Worm (Caenorhabditis elegans) whole organism, L4/young adult: ENCODE results near the gene K10D11.7.

ENCODE experiments used
- W03F9.2 ChIP-seq: fragments of 150-350 bp; optimal IDR thresholded peaks from 2 replicates; lab custom pipeline; 2014; ENCODE audit warnings: missing biosample characterization, missing genetic modification characterization
- dao-5 ChIP-seq: sonication (generic microtip); optimal IDR thresholded peaks from 2 replicates; lab custom pipeline; 2016; ENCODE audit warnings: missing genotype, missing genetic modification characterization, moderate library complexity, missing compliant biosample characterization
- him-1 ChIP-seq: sonication (generic microtip); optimal IDR thresholded peaks from 2 replicates; lab custom pipeline; 2016; ENCODE audit warnings: missing genotype, missing genetic modification reagents, missing genetic modification characterization, missing compliant biosample characterization

K10D11.7 gene

DNA sequence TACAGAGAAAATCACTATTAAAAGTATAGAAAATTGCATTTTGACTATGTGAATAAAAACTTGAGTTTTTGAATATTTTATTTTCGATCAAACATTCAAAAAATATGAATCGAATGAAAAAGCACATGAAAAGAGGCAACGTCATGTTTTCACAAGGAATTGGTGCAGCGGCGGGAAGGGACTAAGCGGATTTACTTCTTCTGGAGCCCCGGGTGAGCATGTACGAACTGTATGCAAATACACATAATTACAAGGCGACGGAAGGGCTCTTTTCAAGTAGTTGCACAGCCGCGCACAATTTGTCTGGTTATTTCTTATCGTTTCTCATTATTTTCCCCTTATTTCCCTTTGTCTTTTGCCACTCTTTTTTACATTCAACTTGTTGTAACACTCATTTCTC, at the start of gene K10D11.7:
TSS of gene K10D11.7 (minus strand) at position 101 of the 400 bp plus-strand sequence.
- TF ChIP-seq him-1 (tag; lab: Kevin White, UChicago) (no peak), dao-5 (no peak), W03F9.2 (tag; lab: Kevin White, UChicago) (no peak)

DNA sequence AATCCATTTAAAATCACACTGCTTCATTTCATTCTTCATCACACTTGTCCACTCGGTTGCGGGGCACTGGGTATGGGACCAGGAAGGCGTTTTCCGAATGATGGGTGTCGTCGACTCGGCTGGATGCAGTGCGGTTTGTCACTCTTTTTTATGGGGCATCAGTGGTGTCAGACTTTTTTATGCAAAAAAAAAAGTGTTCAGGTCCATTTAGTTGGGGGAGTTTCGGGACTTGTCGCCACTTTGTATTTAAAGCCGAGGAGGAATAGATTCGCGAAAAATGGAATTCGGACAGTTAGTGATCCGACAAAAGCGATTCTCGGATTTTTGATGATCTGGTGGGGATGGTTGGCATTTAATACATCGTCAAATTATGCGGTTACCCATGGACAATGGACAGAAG, 49.2 kb upstream of the K10D11.7 start:
- TF ChIP-seq dao-5 (no peak), W03F9.2 (tag; lab: Kevin White, UChicago) (no peak), him-1 (tag; lab: Kevin White, UChicago) (no peak)

DNA sequence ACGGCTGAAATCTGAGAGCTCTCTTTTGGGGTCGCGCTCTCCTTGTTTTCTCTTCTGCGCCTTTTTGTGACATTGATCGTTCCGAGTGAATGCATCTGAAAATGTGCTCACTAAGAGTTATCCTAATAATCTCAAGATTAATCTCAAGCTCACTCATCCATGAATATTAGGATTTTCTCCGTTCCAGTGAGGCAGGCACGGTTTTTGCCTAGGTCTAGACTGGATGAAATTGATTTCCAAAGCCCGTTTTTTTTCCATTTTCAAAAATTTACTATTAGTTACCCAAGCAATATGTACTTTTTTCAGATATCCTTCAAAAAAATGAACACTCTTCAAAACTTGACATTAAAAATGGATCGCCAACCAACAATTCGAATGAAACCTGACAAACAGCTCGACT, 46.3 kb upstream of the K10D11.7 start, which contains the start of gene amt-2:
TSS of gene amt-2 (plus strand) at position 301 of the 400 bp plus-strand sequence.
- TF ChIP-seq him-1 (tag; lab: Kevin White, UChicago) = no peak
- TF ChIP-seq W03F9.2 (tag; lab: Kevin White, UChicago) = no peak
- TF ChIP-seq dao-5 = no peak

DNA sequence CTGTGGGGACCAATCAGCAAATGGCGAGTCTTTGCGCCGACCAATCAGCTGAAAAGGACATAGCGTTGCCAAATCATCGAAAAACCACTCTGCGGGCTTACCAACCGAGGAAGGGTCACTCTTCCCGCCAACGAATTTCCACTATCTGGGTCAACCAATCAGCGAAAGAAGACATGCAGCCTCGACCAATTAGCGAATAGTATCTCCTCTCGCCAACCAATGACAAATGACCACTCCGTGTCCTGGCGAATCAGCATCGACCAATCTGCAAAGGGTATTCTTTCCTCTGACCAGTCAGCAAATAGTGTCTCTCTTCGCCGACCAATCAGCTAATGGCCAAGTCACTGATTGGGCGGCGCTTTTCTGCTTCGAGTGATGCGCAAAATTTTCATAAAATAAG, 45.7 kb upstream of the K10D11.7 start:
- no peak for TF ChIP-seq dao-5
- no peak for TF ChIP-seq him-1 (tag; lab: Kevin White, UChicago)
- no peak for TF ChIP-seq W03F9.2 (tag; lab: Kevin White, UChicago)

DNA sequence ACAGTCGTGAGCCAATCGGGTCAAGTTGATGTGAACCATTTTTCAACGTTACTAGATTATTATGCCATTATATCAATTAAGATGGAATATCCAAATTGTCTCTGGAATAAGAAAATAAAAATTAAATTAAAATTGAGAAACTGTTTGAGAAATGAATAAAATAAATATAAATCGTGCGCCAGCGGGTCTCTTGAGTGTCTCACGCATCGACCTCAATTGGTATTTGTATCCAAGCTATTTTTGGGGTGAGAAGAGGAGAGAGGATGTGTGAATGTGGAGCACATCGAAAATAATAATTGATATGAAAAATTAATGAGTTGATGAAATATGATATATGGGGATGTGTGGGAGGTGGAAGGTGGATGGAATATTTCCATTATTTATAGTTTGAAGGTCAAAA, 43.1 kb upstream of the K10D11.7 start, which contains the start of gene F49E11.2:
TSS of gene F49E11.2 (minus strand) at position 101 of the 400 bp plus-strand sequence.
- TF ChIP-seq him-1 (tag; lab: Kevin White, UChicago) (no peak), W03F9.2 (tag; lab: Kevin White, UChicago) (no peak), dao-5 (no peak)

DNA sequence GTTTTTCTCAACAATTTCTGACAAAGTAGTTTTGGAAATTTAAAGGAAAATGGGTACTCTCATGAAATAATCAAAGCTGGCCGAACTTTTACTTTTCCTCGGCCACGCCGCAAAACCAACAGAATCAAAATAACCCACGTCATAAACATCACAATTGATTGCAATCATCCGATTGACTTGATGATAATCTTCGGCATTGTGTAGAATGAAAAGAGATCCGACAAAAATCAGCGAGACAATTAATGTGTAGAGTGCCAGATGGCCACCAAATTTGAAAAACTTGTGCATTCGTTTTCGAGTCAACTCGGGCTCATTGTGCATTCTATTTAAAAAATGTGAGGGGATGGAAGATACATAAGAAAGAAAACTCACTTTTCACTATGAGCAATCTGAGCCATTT, 41.0 kb upstream of the K10D11.7 start:
- no peak for TF ChIP-seq dao-5
- no peak for TF ChIP-seq him-1 (tag; lab: Kevin White, UChicago)
- TF ChIP-seq W03F9.2 (tag; lab: Kevin White, UChicago) = no peak

DNA sequence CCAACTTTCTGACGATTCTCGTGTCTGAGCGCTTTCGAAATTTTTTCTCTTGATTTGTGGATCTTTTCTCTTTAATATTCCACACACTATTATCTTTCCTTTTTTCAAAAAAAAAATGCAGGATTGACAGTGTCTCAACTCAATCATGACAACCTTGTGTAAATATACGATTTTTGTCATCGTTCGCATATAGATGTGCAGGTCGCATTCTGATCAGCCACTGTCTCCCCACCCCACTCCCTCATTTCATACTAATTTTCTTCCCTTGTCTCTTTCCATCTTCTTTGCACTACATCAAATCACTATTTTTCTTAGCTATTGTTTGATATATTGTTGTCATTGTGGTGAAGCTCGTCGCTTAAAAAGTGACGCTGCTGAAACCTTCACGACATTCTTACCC, 39.5 kb upstream of the K10D11.7 start:
- TF ChIP-seq him-1 (tag; lab: Kevin White, UChicago) (no peak), dao-5 (no peak), W03F9.2 (tag; lab: Kevin White, UChicago) (no peak)

DNA sequence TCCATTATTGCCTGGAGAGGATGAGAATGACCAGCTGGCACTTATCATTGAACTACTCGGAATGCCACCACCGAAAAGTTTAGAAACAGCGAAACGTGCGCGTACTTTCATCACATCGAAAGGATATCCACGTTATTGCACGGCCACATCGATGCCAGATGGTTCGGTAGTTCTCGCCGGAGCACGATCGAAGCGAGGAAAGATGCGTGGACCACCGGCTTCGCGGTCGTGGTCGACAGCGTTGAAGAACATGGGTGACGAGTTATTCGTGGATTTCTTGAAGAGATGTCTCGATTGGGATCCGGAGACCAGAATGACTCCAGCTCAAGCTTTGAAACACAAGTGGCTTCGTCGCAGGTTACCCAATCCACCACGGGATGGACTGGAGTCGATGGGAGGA, 37.7 kb upstream of the K10D11.7 start:
- TF ChIP-seq dao-5 = no peak
- no peak for TF ChIP-seq W03F9.2 (tag; lab: Kevin White, UChicago)
- TF ChIP-seq him-1 (tag; lab: Kevin White, UChicago) = no peak

DNA sequence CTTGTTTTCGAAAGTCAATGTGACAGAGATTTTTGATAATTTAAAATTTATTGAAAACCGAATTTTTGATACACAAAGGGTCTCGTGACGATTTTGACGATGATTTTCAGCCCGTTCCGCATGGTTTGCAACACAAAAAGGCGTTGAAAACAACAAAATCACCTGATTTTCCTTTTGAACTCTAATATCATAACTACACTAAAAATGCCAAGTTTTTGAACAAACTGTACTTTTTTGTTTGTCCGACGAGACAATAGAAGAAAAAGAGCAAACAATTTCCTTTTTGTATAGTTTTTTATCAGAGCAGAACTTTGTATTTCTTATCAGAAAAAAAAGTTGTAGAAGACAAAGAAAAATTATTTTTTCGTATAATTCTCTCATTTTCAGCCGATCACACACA, 36.4 kb upstream of the K10D11.7 start:
- TF ChIP-seq dao-5 = no peak
- no peak for TF ChIP-seq him-1 (tag; lab: Kevin White, UChicago)
- no peak for TF ChIP-seq W03F9.2 (tag; lab: Kevin White, UChicago)

DNA sequence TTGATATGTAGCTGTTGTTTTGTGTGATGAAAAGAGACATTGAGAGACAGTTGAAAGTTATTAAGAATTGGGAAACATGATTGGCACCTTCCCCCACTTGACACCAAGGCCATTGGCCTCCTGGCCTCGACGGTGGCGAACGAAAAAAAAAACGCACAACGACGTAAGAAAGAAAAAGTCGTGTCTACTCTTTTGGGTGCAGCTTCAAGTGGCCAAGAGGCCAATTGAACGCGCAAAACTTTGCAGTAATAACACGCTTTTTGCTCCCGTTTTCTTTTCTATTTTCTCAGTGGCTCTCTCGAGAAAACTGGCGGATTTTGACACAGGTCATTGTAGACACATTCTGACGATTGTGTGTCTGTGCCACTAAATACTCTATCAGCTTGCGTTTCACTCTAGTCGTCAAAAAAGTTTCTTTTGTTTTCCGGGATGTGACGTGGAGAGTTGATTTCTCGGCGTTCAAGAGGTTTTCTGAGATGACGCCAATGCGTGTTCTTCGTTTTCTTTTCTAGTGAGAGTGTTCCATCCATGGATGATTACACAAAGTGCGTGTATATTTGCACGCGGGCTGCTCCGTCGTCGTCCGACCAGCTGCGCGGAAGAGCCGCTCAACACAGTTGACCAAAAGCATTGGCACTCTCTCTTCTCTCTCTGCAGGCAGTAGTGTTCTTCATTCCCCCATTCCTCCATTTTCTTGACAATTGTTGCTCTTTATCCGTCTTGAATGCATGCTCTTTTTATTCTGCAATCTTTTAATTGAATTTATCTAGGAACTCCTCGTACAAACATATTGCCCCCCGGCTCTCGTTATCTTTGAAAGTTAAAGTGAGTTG, 34.9 kb upstream of the K10D11.7 start:
- TF ChIP-seq W03F9.2 (tag; lab: Kevin White, UChicago) (no peak), him-1 (tag; lab: Kevin White, UChicago) (no peak), dao-5 (no peak)

DNA sequence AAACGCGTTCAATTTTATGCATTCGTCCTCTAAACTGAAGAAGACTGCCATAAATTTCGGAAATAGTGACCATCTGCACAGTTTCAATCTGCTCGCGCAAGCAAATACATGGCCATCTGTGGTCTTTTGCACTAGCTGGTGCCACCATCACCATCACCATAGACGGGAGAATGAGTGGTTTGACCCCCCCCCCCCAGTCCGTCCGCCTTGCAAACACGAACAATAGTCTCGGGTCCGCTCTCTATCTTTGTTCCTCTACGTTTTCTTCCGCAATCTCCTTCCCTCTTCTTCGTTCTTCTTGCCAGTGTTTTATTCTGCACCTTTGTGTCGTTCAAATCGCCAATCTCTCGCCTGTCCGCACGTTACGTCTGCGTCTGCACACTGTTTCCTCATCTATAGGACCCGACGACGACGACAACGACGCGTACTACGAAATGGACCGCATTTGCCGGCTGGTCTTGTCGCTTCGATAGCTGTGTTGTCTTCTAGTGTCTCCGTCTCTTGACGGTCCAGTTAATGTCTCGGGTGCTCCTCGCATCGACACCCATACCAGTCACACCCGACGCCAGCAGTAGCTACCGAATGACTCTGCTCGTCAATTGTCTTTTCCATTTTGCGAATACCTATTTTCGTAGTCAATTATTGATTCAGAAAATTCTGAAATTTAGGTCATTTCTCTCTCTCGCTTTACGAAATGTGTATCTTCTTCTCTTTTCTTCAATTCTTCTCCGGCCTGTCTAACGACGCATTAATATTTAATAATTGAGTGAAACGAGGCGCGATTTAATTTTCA, 34.1 kb upstream of the K10D11.7 start:
- TF ChIP-seq W03F9.2 (tag; lab: Kevin White, UChicago) (no peak), him-1 (tag; lab: Kevin White, UChicago) (no peak), dao-5 (no peak)

DNA sequence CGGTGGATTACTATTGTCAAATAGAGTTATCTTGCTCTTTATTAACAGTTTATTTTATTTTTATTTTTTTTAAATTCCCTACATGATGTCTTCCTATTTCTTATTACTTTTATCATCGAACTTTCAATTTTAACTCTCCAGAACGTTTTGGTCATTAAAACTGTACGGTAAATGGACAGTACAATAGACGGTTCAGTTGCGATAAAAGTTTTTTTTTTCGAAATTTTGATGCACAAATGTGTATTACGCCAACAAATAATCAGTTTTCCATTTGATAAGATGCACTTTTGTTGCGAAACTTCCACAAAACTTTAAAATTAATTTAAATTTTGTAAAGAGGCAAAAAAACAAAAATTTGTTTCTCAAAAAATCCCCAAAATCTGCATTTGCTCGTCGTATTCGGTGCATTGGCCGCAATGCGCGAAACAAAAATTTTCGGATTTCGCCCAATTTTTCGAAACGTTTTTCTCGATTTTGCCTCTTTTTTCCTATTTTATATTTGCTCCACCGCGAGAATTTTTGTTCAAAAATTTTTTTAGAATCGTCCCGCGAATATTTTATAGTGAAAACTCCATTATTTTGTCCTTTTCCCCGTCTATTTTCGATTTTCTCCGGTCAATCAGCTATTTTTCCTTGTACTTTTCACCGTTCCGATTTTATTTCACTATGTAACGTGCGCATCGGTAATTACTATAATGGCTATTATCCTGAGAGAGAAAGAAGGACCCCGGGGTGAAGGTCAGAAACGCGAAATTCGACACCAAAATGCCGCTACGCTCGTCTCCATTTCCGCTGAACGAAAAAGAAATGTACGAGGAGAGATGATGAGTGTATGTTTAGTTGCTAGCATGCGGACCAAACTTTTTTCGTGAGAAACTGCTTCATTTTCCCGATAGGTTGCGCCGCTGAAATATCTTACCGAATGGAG, 33.2 kb upstream of the K10D11.7 start:
- TF ChIP-seq dao-5 (no peak), him-1 (tag; lab: Kevin White, UChicago) (no peak), W03F9.2 (tag; lab: Kevin White, UChicago) (no peak)
